Worm (Caenorhabditis elegans) whole organism, early embryonic: ENCODE results near the gene F45D3.1.

Source experiments
- B0310.2 ChIP-seq: sonication (generic microtip); optimal IDR thresholded peaks from 2 replicates; lab custom pipeline; 2016; ENCODE audit warnings: mild to moderate bottlenecking, missing genetic modification characterization, missing compliant biosample characterization
- aly-1 ChIP-seq: sonication (generic microtip); optimal IDR thresholded peaks from 2 replicates; lab custom pipeline; 2016; ENCODE audit warnings: missing genetic modification characterization, missing compliant biosample characterization
- ama-1 ChIP-seq: fragments of 150-350 bp; optimal IDR thresholded peaks from 2 replicates; lab custom pipeline; 2014
- ceh-36 ChIP-seq: sonication (generic microtip); optimal IDR thresholded peaks from 2 replicates; lab custom pipeline; 2016; ENCODE audit warnings: missing genetic modification characterization, inconsistent platforms, missing compliant biosample characterization
- ets-7 ChIP-seq: sonication (generic microtip); optimal IDR thresholded peaks from 2 replicates; lab custom pipeline; 2016; ENCODE audit warnings: missing genotype, missing genetic modification characterization, missing compliant biosample characterization
- flt-1 ChIP-seq: fragments of 200-800 bp; sonication (Bioruptor generic); IDR thresholded peaks from 2 replicates; pipeline ENCODE4 v1.3.6; 2022; ENCODE audit warnings: missing genetic modification characterization, missing compliant biosample characterization
- hmbx-1 ChIP-seq: sonication (generic microtip); optimal IDR thresholded peaks from 2 replicates; lab custom pipeline; 2016; ENCODE audit warnings: mild to moderate bottlenecking, missing genetic modification characterization, missing compliant biosample characterization
- hmg-4 ChIP-seq: fragments of 200-800 bp; sonication (Bioruptor generic); optimal IDR thresholded peaks from 2 replicates; lab custom pipeline; 2018; ENCODE audit warnings: mild to moderate bottlenecking, missing genetic modification characterization, missing compliant biosample characterization
- hnd-1 ChIP-seq: sonication (generic microtip); optimal IDR thresholded peaks from 2 replicates; lab custom pipeline; 2016; ENCODE audit warnings: missing genetic modification characterization, missing compliant biosample characterization
- pes-1 ChIP-seq: fragments of 200-800 bp; sonication (Bioruptor generic); IDR thresholded peaks from 2 replicates; pipeline ENCODE4 v1.3.6; 2022; ENCODE audit warnings: missing genetic modification reagents, missing genetic modification characterization, missing compliant biosample characterization
- tbx-11 ChIP-seq: fragments of 200-800 bp; sonication (Bioruptor generic); IDR thresholded peaks from 2 replicates; pipeline ENCODE4 v1.3.6; 2022; ENCODE audit warnings: missing genetic modification characterization, missing compliant biosample characterization
- tbx-37 ChIP-seq: fragments of 200-800 bp; sonication (Bioruptor generic); conservative IDR thresholded peaks from 2 replicates; pipeline ENCODE4 v1.3.6; 2022; ENCODE audit warnings: missing genetic modification reagents, missing genetic modification characterization, missing compliant biosample characterization

DNA sequence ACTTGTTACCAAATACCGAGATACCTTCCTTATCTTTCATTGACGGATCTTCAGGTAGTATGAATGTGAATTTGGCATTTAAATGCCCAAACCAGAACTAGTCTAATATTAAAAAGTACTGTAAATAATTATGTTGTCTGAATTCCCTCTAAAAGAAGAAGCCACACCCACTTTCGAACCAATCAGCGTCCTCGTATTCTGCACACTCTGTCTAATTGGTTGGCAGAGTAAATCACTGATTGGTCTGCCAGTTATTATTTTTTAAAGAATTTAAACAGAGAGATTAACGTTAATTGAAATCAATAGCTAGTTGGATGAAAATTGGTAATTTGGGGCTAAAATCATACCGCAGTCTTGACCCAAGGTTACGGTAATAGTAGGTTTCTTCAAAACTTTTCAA is 21.1 kb upstream of the F45D3.1 start:
- no peak for TF ChIP-seq ama-1
- TF ChIP-seq tbx-11 (GFP tag; lab: Robert Waterston, UW): no peak
- no peak for TF ChIP-seq ceh-36 (tag; lab: Kevin White, UChicago)
- no peak for TF ChIP-seq hmg-4 (GFP tag; lab: Kevin White, UChicago)
- no peak for TF ChIP-seq tbx-37 (GFP tag; lab: Robert Waterston, UW)
- no peak for TF ChIP-seq pes-1
- no peak for TF ChIP-seq hnd-1 (tag; lab: Kevin White, UChicago)
- no peak for TF ChIP-seq ets-7 (tag; lab: Kevin White, UChicago)
- TF ChIP-seq flt-1 (GFP tag; lab: Robert Waterston, UW): no peak
- TF ChIP-seq aly-1 (tag; lab: Kevin White, UChicago): no peak
- TF ChIP-seq hmbx-1 (tag; lab: Kevin White, UChicago): no peak
- no peak for TF ChIP-seq B0310.2
